Worm (Caenorhabditis elegans): ENCODE measurements around the gene C50A2.3.

ce11 chrIV:1147594-1147993 is 10.2 kb downstream of the C50A2.3 start:
- no peak for TF ChIP-seq ceh-90 (tag; optimal IDR thresholded peaks at IDR 0.05)
- TF ChIP-seq blmp-1 (tag; optimal IDR thresholded peaks at IDR 0.05), result no peak
- no peak for TF ChIP-seq lin-39 (tag; optimal IDR thresholded peaks at IDR 0.05)
- no peak for TF ChIP-seq nhr-84 (tag; optimal IDR thresholded peaks at IDR 0.05)
- no peak for TF ChIP-seq nhr-20 (tag; optimal IDR thresholded peaks at IDR 0.05)
- TF ChIP-seq mep-1 (tag; optimal IDR thresholded peaks at IDR 0.05), result no peak
